Fruit fly (Drosophila melanogaster) whole organism, pupa: ENCODE data around the gene DNAlig4.

ENCODE experiments used
- CG10348 ChIP-seq: fragments of 200-800 bp; sonication (Bioruptor generic); IDR thresholded peaks from 2 replicates; pipeline ENCODE4 v1.3.6; 2022; ENCODE audit warnings: missing biosample characterization, missing genetic modification characterization
- CG12605 ChIP-seq: fragments of 200-800 bp; sonication (Bioruptor generic); IDR thresholded peaks from 2 replicates; pipeline ENCODE4 v1.3.6; 2022; ENCODE audit warnings: missing biosample characterization, missing genetic modification characterization
- CG13204 ChIP-seq: fragments of 200-800 bp; sonication (Bioruptor generic); optimal IDR thresholded peaks from 2 replicates; lab custom pipeline; 2018; ENCODE audit warnings: missing biosample characterization, mild to moderate bottlenecking, missing genetic modification characterization, moderate library complexity
- CG14655 ChIP-seq: fragments of 200-800 bp; sonication (Bioruptor generic); optimal IDR thresholded peaks from 3 replicates; lab custom pipeline; 2017; ENCODE audit warnings: mild to moderate bottlenecking, missing biosample characterization, missing genetic modification reagents, missing genetic modification characterization
- CG15710 ChIP-seq: fragments of 200-800 bp; sonication (Bioruptor generic); optimal IDR thresholded peaks from 2 replicates; lab custom pipeline; 2018; ENCODE audit warnings: missing biosample characterization, mild to moderate bottlenecking, missing genetic modification characterization, moderate library complexity
- CG17806 ChIP-seq: fragments of 200-800 bp; sonication (Bioruptor generic); optimal IDR thresholded peaks from 2 replicates; lab custom pipeline; 2018; ENCODE audit warnings: missing biosample characterization, mild to moderate bottlenecking, missing genetic modification characterization, moderate library complexity
- CG32121 ChIP-seq: fragments of 200-800 bp; sonication (Bioruptor generic); IDR thresholded peaks from 2 replicates; pipeline ENCODE4 v1.3.6; 2022; ENCODE audit warnings: missing biosample characterization, missing genetic modification characterization
- CG34367 ChIP-seq: fragments of 200-800 bp; sonication (Bioruptor generic); optimal IDR thresholded peaks from 2 replicates; lab custom pipeline; 2018; ENCODE audit warnings: missing biosample characterization, mild to moderate bottlenecking, missing genetic modification characterization
- CG4496 ChIP-seq: fragments of 200-800 bp; sonication (Bioruptor generic); IDR thresholded peaks from 3 replicates; pipeline ENCODE4 v1.3.6; 2022; ENCODE audit warnings: missing biosample characterization, missing genetic modification characterization
- CG8159 ChIP-seq: fragments of 200-800 bp; sonication (Bioruptor generic); optimal IDR thresholded peaks from 3 replicates; lab custom pipeline; 2018; ENCODE audit warnings: missing biosample characterization, mild to moderate bottlenecking, missing genetic modification characterization, moderate library complexity
- CG8301 ChIP-seq: fragments of 200-800 bp; sonication (Bioruptor generic); optimal IDR thresholded peaks from 2 replicates; lab custom pipeline; 2018; ENCODE audit warnings: missing biosample characterization, mild to moderate bottlenecking, missing genetic modification characterization
- CG9948 ChIP-seq: fragments of 200-800 bp; sonication (Bioruptor generic); optimal IDR thresholded peaks from 2 replicates; lab custom pipeline; 2018; ENCODE audit warnings: missing biosample characterization, mild to moderate bottlenecking, missing genetic modification characterization, moderate library complexity
- D1 ChIP-seq: fragments of 200-800 bp; sonication (Bioruptor generic); optimal IDR thresholded peaks from 2 replicates; lab custom pipeline; 2018; ENCODE audit warnings: missing biosample characterization, mild to moderate bottlenecking, missing genetic modification characterization, moderate library complexity
- EcR ChIP-seq: fragments of 200-800 bp; sonication (Bioruptor generic); optimal IDR thresholded peaks from 3 replicates; lab custom pipeline; 2019; ENCODE audit warnings: missing biosample characterization, missing genetic modification characterization, mild to moderate bottlenecking, moderate library complexity, missing genetic modification reagents
- Ets98B ChIP-seq: fragments of 200-800 bp; sonication (Bioruptor generic); IDR thresholded peaks from 2 replicates; pipeline ENCODE4 v1.3.6; 2022; ENCODE audit warnings: missing biosample characterization, missing genetic modification characterization
- Pif1A ChIP-seq: fragments of 200-800 bp; sonication (Bioruptor generic); optimal IDR thresholded peaks from 3 replicates; lab custom pipeline; 2016; ENCODE audit warnings: missing biosample characterization, missing genetic modification characterization
- Pif1B ChIP-seq: fragments of 200-800 bp; sonication (Bioruptor generic); optimal IDR thresholded peaks from 3 replicates; lab custom pipeline; 2016; ENCODE audit warnings: missing biosample characterization, missing genetic modification characterization
- Snoo ChIP-seq: fragments of 200-800 bp; sonication (Bioruptor generic); optimal IDR thresholded peaks from 3 replicates; lab custom pipeline; 2017; ENCODE audit warnings: missing biosample characterization, mild to moderate bottlenecking, missing genetic modification characterization, inconsistent platforms
- fd96Ca ChIP-seq: fragments of 200-800 bp; sonication (Bioruptor generic); IDR thresholded peaks from 3 replicates; pipeline ENCODE4 v1.3.6; 2022; ENCODE audit warnings: missing biosample characterization, missing genetic modification characterization
- gl ChIP-seq: fragments of 200-800 bp; sonication (Bioruptor generic); optimal IDR thresholded peaks from 2 replicates; lab custom pipeline; 2018; ENCODE audit warnings: missing biosample characterization, mild to moderate bottlenecking, missing genetic modification characterization
- rn ChIP-seq: fragments of 200-800 bp; sonication (Bioruptor generic); IDR thresholded peaks from 2 replicates; pipeline ENCODE4 v1.3.6; 2022; ENCODE audit warnings: missing biosample characterization, missing genetic modification characterization

DNAlig4 gene

dm6 chrX:13630290-13630900 is 37.2 kb downstream of the DNAlig4 start:
- TF ChIP-seq Pif1A (GFP tag; lab: Kevin White, UChicago) (no peak), CG8301 (tag; lab: Kevin White, UChicago) (peak; percentile 29), CG12605 (GFP tag; lab: Robert Waterston, UW) (0 out of 2 replicates have a peak, but pooled peaks have one; percentile 38), CG10348 (GFP tag; lab: Robert Waterston, UW) (no peak), CG32121 (GFP tag; lab: Robert Waterston, UW) (peak; percentile 47; the same call in 1 of the 2 replicates), Snoo (tag; lab: Kevin White, UChicago) (peak; percentile 20), CG4496 (GFP tag; lab: Robert Waterston, UW) (0 out of 3 replicates have a peak, but pooled peaks have one; percentile 36), rn (GFP tag; lab: Robert Waterston, UW) (no peak), CG14655 (peak; percentile 18), CG9948 (tag; lab: Kevin White, UChicago) (peak; percentile 6)

DNA sequence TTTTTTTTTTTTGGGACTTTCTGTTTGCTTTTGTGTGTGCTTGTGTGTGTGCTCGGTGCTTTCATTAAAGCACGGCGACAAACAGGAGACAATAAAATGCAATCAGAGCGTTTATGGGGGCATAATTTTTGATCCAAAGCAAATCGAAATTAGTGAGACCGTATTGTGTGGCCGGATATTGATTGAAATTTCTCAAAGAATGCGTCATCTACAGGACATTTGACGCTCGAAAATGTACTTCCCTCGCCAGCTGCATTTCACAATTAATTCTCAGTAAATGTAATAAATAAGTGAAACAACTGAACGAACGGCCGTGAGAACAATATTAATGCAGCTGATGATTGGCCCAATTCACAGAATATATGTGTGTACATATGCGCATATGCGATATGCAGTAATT is 38.2 kb downstream of the DNAlig4 start:
- TF ChIP-seq rn (GFP tag; lab: Robert Waterston, UW) (no peak), D1 (tag; lab: Kevin White, UChicago) (no peak), CG13204 (GFP tag; lab: Kevin White, UChicago) (no peak), Pif1B (GFP tag; lab: Kevin White, UChicago) (no peak), EcR (no peak), fd96Ca (GFP tag; lab: Robert Waterston, UW) (no peak), CG8159 (tag; lab: Kevin White, UChicago) (no peak), CG15710 (tag; lab: Kevin White, UChicago) (no peak), CG12605 (GFP tag; lab: Robert Waterston, UW) (no peak), CG34367 (no peak)

dm6 chrX:13627855-13628254 is 39.8 kb downstream of the DNAlig4 start:
- TF ChIP-seq CG13204 (GFP tag; lab: Kevin White, UChicago) = no peak
- no peak for TF ChIP-seq CG17806
- TF ChIP-seq CG34367 = no peak
- no peak for TF ChIP-seq rn (GFP tag; lab: Robert Waterston, UW)
- TF ChIP-seq CG4496 (GFP tag; lab: Robert Waterston, UW) = no peak
- no peak for TF ChIP-seq CG15710 (tag; lab: Kevin White, UChicago)
- TF ChIP-seq CG32121 (GFP tag; lab: Robert Waterston, UW) = no peak
- no peak for TF ChIP-seq Pif1A (GFP tag; lab: Kevin White, UChicago)
- TF ChIP-seq EcR = no peak
- TF ChIP-seq Pif1B (GFP tag; lab: Kevin White, UChicago) = no peak
- TF ChIP-seq CG12605 (GFP tag; lab: Robert Waterston, UW) = no peak
- TF ChIP-seq CG14655 = no peak

dm6 chrX:13626579-13626894 is 41.1 kb downstream of the DNAlig4 start:
- no peak for TF ChIP-seq EcR
- no peak for TF ChIP-seq CG13204 (GFP tag; lab: Kevin White, UChicago)
- no peak for TF ChIP-seq CG17806
- peak; percentile 4 for TF ChIP-seq CG34367
- TF ChIP-seq CG32121 (GFP tag; lab: Robert Waterston, UW) = no peak
- peak; percentile 35 for TF ChIP-seq CG8301 (tag; lab: Kevin White, UChicago)
- TF ChIP-seq gl (tag; lab: Kevin White, UChicago) = no peak
- TF ChIP-seq fd96Ca (GFP tag; lab: Robert Waterston, UW) = no peak
- TF ChIP-seq D1 (tag; lab: Kevin White, UChicago) = no peak
- peak; percentile 55; the same call in 1 of the 3 replicates for TF ChIP-seq CG4496 (GFP tag; lab: Robert Waterston, UW)
- TF ChIP-seq Pif1B (GFP tag; lab: Kevin White, UChicago) = peak; percentile 6
- no peak for TF ChIP-seq Pif1A (GFP tag; lab: Kevin White, UChicago)
- 0 out of 2 replicates have a peak, but pooled peaks have one; percentile 13 for TF ChIP-seq CG12605 (GFP tag; lab: Robert Waterston, UW)
- TF ChIP-seq CG15710 (tag; lab: Kevin White, UChicago) = peak; percentile 25
- TF ChIP-seq CG9948 (tag; lab: Kevin White, UChicago) = peak; percentile 38
- TF ChIP-seq CG8159 (tag; lab: Kevin White, UChicago) = peak; percentile 45
- no peak for TF ChIP-seq Snoo (tag; lab: Kevin White, UChicago)

DNA sequence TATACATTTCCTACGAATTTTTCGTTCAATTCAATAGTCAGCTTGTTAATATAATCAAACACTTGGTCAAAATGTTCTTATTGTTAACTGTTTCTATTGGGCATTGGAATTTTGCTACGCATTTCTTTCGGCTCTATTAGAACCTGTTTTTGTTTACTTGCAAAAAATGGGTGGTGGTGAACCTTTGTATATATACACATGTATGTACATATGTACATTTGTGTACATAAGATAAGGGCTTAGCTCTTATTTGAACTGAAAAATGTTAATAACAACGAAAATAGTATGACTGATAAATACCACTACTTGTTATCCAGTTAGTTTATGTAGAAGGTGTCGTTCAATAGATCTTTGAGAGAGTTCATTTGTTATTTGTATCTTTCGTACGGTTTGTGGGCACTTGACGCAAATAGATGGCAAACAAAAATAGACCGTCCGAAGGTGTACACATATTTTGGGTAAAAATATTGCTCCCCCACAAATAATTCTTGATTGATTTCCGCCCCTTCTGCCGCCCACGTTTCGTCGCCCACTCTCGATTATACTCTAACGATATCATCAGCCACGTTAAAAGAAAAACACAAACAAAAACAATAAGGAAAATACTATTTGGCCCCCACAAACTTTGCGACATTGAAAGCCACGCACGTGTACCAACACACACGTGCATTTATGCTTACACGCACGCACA is 41.6 kb downstream of the DNAlig4 start:
- no peak for TF ChIP-seq Pif1A (GFP tag; lab: Kevin White, UChicago)
- no peak for TF ChIP-seq fd96Ca (GFP tag; lab: Robert Waterston, UW)
- no peak for TF ChIP-seq CG12605 (GFP tag; lab: Robert Waterston, UW)
- TF ChIP-seq CG4496 (GFP tag; lab: Robert Waterston, UW) = no peak

DNA sequence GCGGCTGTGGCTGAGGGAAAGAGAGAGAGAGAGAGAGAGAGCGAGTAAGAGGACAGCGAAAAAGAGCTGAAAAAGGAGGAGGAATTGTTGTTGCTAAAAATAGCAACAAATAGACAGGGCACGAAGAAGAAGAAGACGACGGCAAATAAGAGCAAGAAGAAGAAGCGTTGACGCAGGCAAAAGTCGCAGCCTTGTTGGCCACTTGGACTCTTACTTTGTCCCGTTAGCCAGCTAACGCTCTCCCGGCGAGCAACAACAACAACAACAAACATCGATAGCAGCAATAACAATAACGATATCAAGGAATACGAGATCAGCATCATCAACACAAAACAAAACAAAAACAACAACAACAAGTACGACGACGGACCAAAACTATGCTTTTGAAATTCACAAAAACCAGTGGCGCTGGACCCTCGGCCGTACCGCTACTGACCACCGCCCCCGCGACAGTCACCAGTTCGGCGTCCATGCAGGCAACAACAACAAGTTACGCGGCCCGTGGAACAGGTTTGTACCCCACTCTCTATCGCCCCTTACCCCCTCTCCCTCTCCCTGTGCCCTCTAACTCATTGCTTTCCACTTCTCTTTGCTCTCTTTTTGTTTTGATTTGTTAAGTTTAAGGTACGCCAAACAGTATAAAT is 42.4 kb downstream of the DNAlig4 start:
- TF ChIP-seq CG34367 = no peak
- TF ChIP-seq CG14655 = no peak
- TF ChIP-seq CG4496 (GFP tag; lab: Robert Waterston, UW) = peak; percentile 54; the same call in 1 of the 3 replicates
- TF ChIP-seq CG9948 (tag; lab: Kevin White, UChicago) = no peak
- TF ChIP-seq CG12605 (GFP tag; lab: Robert Waterston, UW) = no peak
- TF ChIP-seq rn (GFP tag; lab: Robert Waterston, UW) = no peak
- no peak for TF ChIP-seq fd96Ca (GFP tag; lab: Robert Waterston, UW)
- no peak for TF ChIP-seq Pif1B (GFP tag; lab: Kevin White, UChicago)
- TF ChIP-seq Ets98B = no peak
- no peak for TF ChIP-seq CG17806
- peak; percentile 91 for TF ChIP-seq CG13204 (GFP tag; lab: Kevin White, UChicago)
- TF ChIP-seq CG8159 (tag; lab: Kevin White, UChicago) = no peak
- no peak for TF ChIP-seq D1 (tag; lab: Kevin White, UChicago)
- TF ChIP-seq Pif1A (GFP tag; lab: Kevin White, UChicago) = no peak
- no peak for TF ChIP-seq gl (tag; lab: Kevin White, UChicago)
- peak; percentile 10; the same call in 1 of the 2 replicates for TF ChIP-seq CG32121 (GFP tag; lab: Robert Waterston, UW)
- TF ChIP-seq EcR = no peak
